Worm (Caenorhabditis elegans) whole organism, L3 larva: Measurements from ENCODE around the gene F53C11.5.

Experiments used
- R02D3.7 ChIP-seq: fragments of 150-350 bp; optimal IDR thresholded peaks from 2 replicates; lab custom pipeline; 2014; ENCODE audit warnings: missing biosample characterization, missing genetic modification characterization
- ZK546.5 ChIP-seq: sonication (generic microtip); optimal IDR thresholded peaks from 2 replicates; lab custom pipeline; 2017; ENCODE audit warnings: missing biosample characterization, missing genetic modification characterization
- daf-12 ChIP-seq: fragments of 150-350 bp; optimal IDR thresholded peaks from 2 replicates; lab custom pipeline; 2014; ENCODE audit warnings: missing biosample characterization, missing genetic modification reagents, missing genetic modification characterization
- elt-1 ChIP-seq: fragments of 150-350 bp; optimal IDR thresholded peaks from 2 replicates; lab custom pipeline; 2014; ENCODE audit warnings: missing biosample characterization, missing genetic modification characterization
- elt-3 ChIP-seq, 3 experiments: fragments of 150-350 bp in 1 of 3; sonication (generic microtip) in 2 of 3; optimal IDR thresholded peaks; 2 replicates in 2 of 3; 4 replicates in 1 of 3; lab custom pipeline; 2014 to 2017; ENCODE audit warnings: missing biosample characterization in 3 of 3, missing genetic modification characterization in 3 of 3
- mdl-1 ChIP-seq: fragments of 150-350 bp; optimal IDR thresholded peaks from 2 replicates; lab custom pipeline; 2014; ENCODE audit warnings: missing biosample characterization, missing genetic modification characterization
- nhr-12 ChIP-seq: fragments of 150-350 bp; optimal IDR thresholded peaks from 2 replicates; lab custom pipeline; 2014; ENCODE audit warnings: missing biosample characterization, missing genetic modification characterization
- nhr-237 ChIP-seq: fragments of 150-350 bp; optimal IDR thresholded peaks from 2 replicates; lab custom pipeline; 2014; ENCODE audit warnings: missing biosample characterization, missing genetic modification characterization
- nhr-28 ChIP-seq: fragments of 150-350 bp; optimal IDR thresholded peaks from 2 replicates; lab custom pipeline; 2014; ENCODE audit warnings: missing biosample characterization, missing genetic modification characterization
- nhr-76 ChIP-seq: fragments of 150-350 bp; sonication (generic microtip); optimal IDR thresholded peaks from 5 replicates; lab custom pipeline; 2014; ENCODE audit warnings: missing biosample characterization, missing genetic modification characterization
- nhr-77 ChIP-seq: fragments of 150-350 bp; optimal IDR thresholded peaks from 2 replicates; lab custom pipeline; 2014; ENCODE audit warnings: missing biosample characterization, missing genetic modification characterization
- snpc-4 ChIP-seq: fragments of 150-350 bp; optimal IDR thresholded peaks from 2 replicates; lab custom pipeline; 2014; ENCODE audit warnings: missing biosample characterization, missing genetic modification characterization
- tbx-2 ChIP-seq: sonication (generic microtip); optimal IDR thresholded peaks from 2 replicates; lab custom pipeline; 2016; ENCODE audit warnings: mild to moderate bottlenecking, missing genetic modification characterization, missing compliant biosample characterization
- unc-62 ChIP-seq: fragments of 150-350 bp; sonication (generic microtip); optimal IDR thresholded peaks from 4 replicates; lab custom pipeline; 2014; ENCODE audit warnings: missing biosample characterization, missing genetic modification reagents, missing genetic modification characterization

DNA sequence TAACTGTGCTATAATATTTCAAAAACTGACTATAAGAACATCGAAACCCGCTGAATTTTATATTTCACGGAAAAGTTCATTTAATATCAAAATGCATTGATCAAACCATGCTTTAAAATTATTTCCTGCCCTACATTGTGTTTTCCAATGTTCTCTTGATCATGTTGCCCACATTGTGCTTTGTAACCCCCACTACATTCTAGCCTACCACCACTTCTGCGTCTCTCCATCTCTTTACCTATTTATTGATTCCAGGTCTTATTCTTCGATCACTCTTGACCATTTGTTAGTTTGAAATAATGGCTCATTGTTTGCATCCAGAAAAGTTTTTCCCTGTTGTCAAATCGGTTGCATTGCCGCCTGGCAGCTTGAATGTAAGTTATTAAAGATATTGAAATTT, 5.2 kb upstream of the F53C11.5 start, which contains the start of gene decr-1.1:
- TF ChIP-seq unc-62 (GFP tag; lab: Kevin White, UChicago) = no peak
- no peak for TF ChIP-seq daf-12 (tag; lab: Kevin White, UChicago)
- TF ChIP-seq ZK546.5 (tag; lab: Kevin White, UChicago) = no peak
- no peak for TF ChIP-seq nhr-76 (tag; lab: Kevin White, UChicago)
- TF ChIP-seq mdl-1 (tag; lab: Kevin White, UChicago) = no peak
- no peak for TF ChIP-seq snpc-4 (tag; lab: Kevin White, UChicago)
- TF ChIP-seq R02D3.7 (tag; lab: Kevin White, UChicago) = no peak
- no peak for TF ChIP-seq nhr-237
- TF ChIP-seq elt-1 (tag; lab: Kevin White, UChicago) = no peak
- no peak for TF ChIP-seq nhr-77 (tag; lab: Kevin White, UChicago)
- TF ChIP-seq nhr-12 (tag; lab: Kevin White, UChicago) = no peak
- no peak for TF ChIP-seq nhr-28
- no peak for TF ChIP-seq tbx-2 (tag; lab: Kevin White, UChicago)
- TF ChIP-seq elt-3 (tag; optimal IDR thresholded peaks at IDR 0.05; lab: Kevin White, UChicago) = no peak
